Fruit fly (Drosophila melanogaster): ENCODE measurements around the gene CG9288.

DNA sequence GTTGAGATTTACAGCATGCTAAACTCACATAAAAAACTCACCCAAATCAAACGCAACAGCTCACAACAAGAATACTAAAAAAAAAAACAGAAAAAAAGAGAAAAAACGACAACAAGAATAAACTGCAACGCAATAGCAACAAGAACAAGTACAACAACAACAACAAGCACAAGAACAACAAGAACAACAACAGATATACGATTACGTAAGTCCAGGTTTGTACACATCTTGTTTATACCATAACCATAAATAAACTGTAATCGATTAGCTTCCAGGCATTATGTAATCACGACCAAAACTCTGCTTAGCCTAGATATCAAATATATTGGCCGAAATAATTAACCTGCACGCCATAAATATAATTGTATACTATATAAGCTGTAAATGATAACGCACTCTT, 17.9 kb upstream of the CG9288 start:
- no peak for TF ChIP-seq gl (tag; optimal IDR thresholded peaks at IDR 0.05)
- TF ChIP-seq Ets98B (GFP tag; IDR thresholded peaks at IDR 0.05), result no peak
- TF ChIP-seq rn (GFP tag; IDR thresholded peaks at IDR 0.05), result no peak
- TF ChIP-seq Pif1B (GFP tag; optimal IDR thresholded peaks at IDR 0.05), result no peak
- TF ChIP-seq CG32121 (GFP tag; IDR thresholded peaks at IDR 0.05), result no peak
- no peak for TF ChIP-seq CG8159 (tag; optimal IDR thresholded peaks at IDR 0.05)
- no peak for TF ChIP-seq fd96Ca (GFP tag; IDR thresholded peaks at IDR 0.05)
- TF ChIP-seq D1 (tag; optimal IDR thresholded peaks at IDR 0.05), result no peak
- TF ChIP-seq CG4496 (GFP tag; IDR thresholded peaks at IDR 0.05), result no peak
- no peak for TF ChIP-seq EcR (GFP tag; optimal IDR thresholded peaks at IDR 0.05)
- TF ChIP-seq CG14655 (GFP tag; optimal IDR thresholded peaks at IDR 0.05), result no peak
- TF ChIP-seq CG9948 (tag; optimal IDR thresholded peaks at IDR 0.05), result no peak
- no peak for TF ChIP-seq CG13204 (GFP tag; optimal IDR thresholded peaks at IDR 0.05)
- no peak for TF ChIP-seq CG8301 (tag; optimal IDR thresholded peaks at IDR 0.05)

Measured in whole organism, pupa.